Fruit fly (Drosophila melanogaster) whole organism, pupa: ENCODE results near the gene CG31928.

Experiments used
- CG15710 ChIP-seq: fragments of 200-800 bp; sonication (Bioruptor generic); optimal IDR thresholded peaks from 2 replicates; lab custom pipeline; 2018; ENCODE audit warnings: missing biosample characterization, mild to moderate bottlenecking, missing genetic modification characterization, moderate library complexity
- CG17806 ChIP-seq: fragments of 200-800 bp; sonication (Bioruptor generic); optimal IDR thresholded peaks from 2 replicates; lab custom pipeline; 2018; ENCODE audit warnings: missing biosample characterization, mild to moderate bottlenecking, missing genetic modification characterization, moderate library complexity
- CG34367 ChIP-seq: fragments of 200-800 bp; sonication (Bioruptor generic); optimal IDR thresholded peaks from 2 replicates; lab custom pipeline; 2018; ENCODE audit warnings: missing biosample characterization, mild to moderate bottlenecking, missing genetic modification characterization
- CG8301 ChIP-seq: fragments of 200-800 bp; sonication (Bioruptor generic); optimal IDR thresholded peaks from 2 replicates; lab custom pipeline; 2018; ENCODE audit warnings: missing biosample characterization, mild to moderate bottlenecking, missing genetic modification characterization
- EcR ChIP-seq: fragments of 200-800 bp; sonication (Bioruptor generic); optimal IDR thresholded peaks from 3 replicates; lab custom pipeline; 2019; ENCODE audit warnings: missing biosample characterization, missing genetic modification characterization, mild to moderate bottlenecking, moderate library complexity, missing genetic modification reagents
- Snoo ChIP-seq: fragments of 200-800 bp; sonication (Bioruptor generic); optimal IDR thresholded peaks from 3 replicates; lab custom pipeline; 2017; ENCODE audit warnings: missing biosample characterization, mild to moderate bottlenecking, missing genetic modification characterization, inconsistent platforms
- fd96Ca ChIP-seq: fragments of 200-800 bp; sonication (Bioruptor generic); IDR thresholded peaks from 3 replicates; pipeline ENCODE4 v1.3.6; 2022; ENCODE audit warnings: missing biosample characterization, missing genetic modification characterization

dm6 chr2L:1491791-1492345 is at the start of gene CG31928:
- TF ChIP-seq fd96Ca (GFP tag; lab: Robert Waterston, UW) (no peak), EcR (GFP tag; lab: Kevin White, UChicago) (no peak), Snoo (tag; lab: Kevin White, UChicago) (no peak), CG8301 (tag; lab: Kevin White, UChicago) (no peak), CG17806 (tag; lab: Kevin White, UChicago) (no peak), CG15710 (tag; lab: Kevin White, UChicago) (no peak), CG34367 (no peak)
